Worm (Caenorhabditis elegans): ENCODE results near the gene nth-1.

ce11 chrIII:4278203-4278602, 15.8 kb downstream of the nth-1 start:
- TF ChIP-seq snpc-4 (tag; optimal IDR thresholded peaks at IDR 0.05) (no peak), nhr-77 (tag; optimal IDR thresholded peaks at IDR 0.05) (no peak), tag-97 (GFP tag; IDR thresholded peaks at IDR 0.05) (no peak), ceh-44 (GFP tag; IDR thresholded peaks at IDR 0.05) (no peak), ztf-11 (tag; optimal IDR thresholded peaks at IDR 0.05) (no peak), arid-1 (GFP tag; conservative IDR thresholded peaks at IDR 0.05) (no peak), zfp-2 (tag; optimal IDR thresholded peaks at IDR 0.05) (no peak), daf-19 (GFP tag; conservative IDR thresholded peaks at IDR 0.05) (no peak), lin-15B (tag; optimal IDR thresholded peaks at IDR 0.05) (no peak), duxl-1 (tag; optimal IDR thresholded peaks at IDR 0.05; ENCODE audit: poor library complexity) (no peak), nhr-76 (tag; optimal IDR thresholded peaks at IDR 0.05) (no peak)

Measured in whole organism, L4 larva.